Worm (Caenorhabditis elegans) whole organism, midembryonic: ENCODE data around the gene Y46G5A.38.

Experiments used
- T22C8.4 ChIP-seq: fragments of 200-800 bp; sonication (Bioruptor generic); IDR thresholded peaks from 2 replicates; pipeline ENCODE4 v1.3.6; 2022; ENCODE audit warnings: missing genetic modification characterization, missing compliant biosample characterization
- cog-1 ChIP-seq: sonication (generic microtip); optimal IDR thresholded peaks from 2 replicates; lab custom pipeline; 2016; ENCODE audit warnings: missing genetic modification characterization, missing compliant biosample characterization
- flt-1 ChIP-seq: fragments of 200-800 bp; sonication (Bioruptor generic); IDR thresholded peaks from 2 replicates; pipeline ENCODE4 v1.3.6; 2022; ENCODE audit warnings: missing genetic modification characterization, missing compliant biosample characterization
- klf-2 ChIP-seq: fragments of 200-800 bp; sonication (Bioruptor generic); conservative IDR thresholded peaks from 2 replicates; pipeline ENCODE4 v1.3.6; 2022; ENCODE audit warnings: missing genetic modification reagents, missing genetic modification characterization, missing compliant biosample characterization
- med-1 ChIP-seq: sonication (generic microtip); optimal IDR thresholded peaks from 2 replicates; lab custom pipeline; 2017; ENCODE audit warnings: missing genetic modification characterization, mild to moderate bottlenecking, missing compliant biosample characterization, antibody characterized with exemption, missing genetic modification reagents; ENCODE audit not compliant: insufficient read depth
- ref-1 ChIP-seq: fragments of 200-800 bp; sonication (Bioruptor generic); conservative IDR thresholded peaks from 2 replicates; pipeline ENCODE4 v1.3.6; 2022; ENCODE audit warnings: missing genetic modification reagents, missing genetic modification characterization, missing compliant biosample characterization
- ztf-23 ChIP-seq: fragments of 200-800 bp; sonication (Bioruptor generic); IDR thresholded peaks from 2 replicates; pipeline ENCODE4 v1.3.6; 2022; ENCODE audit warnings: missing genetic modification reagents, missing genetic modification characterization, missing compliant biosample characterization

DNA sequence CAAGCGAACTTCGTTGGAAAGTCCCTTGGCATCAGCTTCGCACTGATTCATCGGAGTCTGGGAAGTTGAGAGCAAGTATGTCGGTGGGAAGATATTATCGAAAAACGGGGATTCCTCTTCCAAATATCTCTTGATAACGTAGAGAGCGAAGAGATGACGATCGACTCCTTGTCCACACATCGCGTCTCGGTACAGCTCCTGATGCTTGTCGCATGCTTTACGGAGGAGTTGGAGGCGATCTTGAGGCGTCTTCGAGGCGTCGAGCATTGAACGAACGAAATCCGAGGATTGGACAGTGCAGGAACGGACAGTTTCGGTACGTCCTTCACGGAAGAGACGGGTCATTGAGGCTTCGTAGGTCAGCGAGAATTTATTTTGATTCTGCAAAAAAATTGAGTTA lies 37.4 kb upstream of the Y46G5A.38 start:
- no peak for TF ChIP-seq klf-2 (GFP tag; lab: Robert Waterston, UW)
- TF ChIP-seq med-1 (GFP tag; lab: Kevin White, UChicago): no peak
- no peak for TF ChIP-seq flt-1 (GFP tag; lab: Robert Waterston, UW)
- no peak for TF ChIP-seq T22C8.4 (GFP tag; lab: Robert Waterston, UW)
- TF ChIP-seq cog-1 (tag; lab: Kevin White, UChicago): no peak
- no peak for TF ChIP-seq ztf-23
- no peak for TF ChIP-seq ref-1 (GFP tag; lab: Robert Waterston, UW)
